Fruit fly (Drosophila melanogaster) S2 (cell line): Measurements from ENCODE around the gene CG4009.
"Not testable (repeated sequence)": the region's sequence is repeated elsewhere in the genome, so short reads cannot be mapped to it uniquely, and the experiment has no call there.

Source experiments
- CG8478 ChIP-seq: fragments of >200 bp; optimal IDR thresholded peaks from 2 replicates; lab custom pipeline; 2018
- CTCF ChIP-seq, 2 experiments: fragments of >200 bp; optimal IDR thresholded peaks; 2 replicates each; lab custom pipeline; 2018

CG4009 gene

DNA sequence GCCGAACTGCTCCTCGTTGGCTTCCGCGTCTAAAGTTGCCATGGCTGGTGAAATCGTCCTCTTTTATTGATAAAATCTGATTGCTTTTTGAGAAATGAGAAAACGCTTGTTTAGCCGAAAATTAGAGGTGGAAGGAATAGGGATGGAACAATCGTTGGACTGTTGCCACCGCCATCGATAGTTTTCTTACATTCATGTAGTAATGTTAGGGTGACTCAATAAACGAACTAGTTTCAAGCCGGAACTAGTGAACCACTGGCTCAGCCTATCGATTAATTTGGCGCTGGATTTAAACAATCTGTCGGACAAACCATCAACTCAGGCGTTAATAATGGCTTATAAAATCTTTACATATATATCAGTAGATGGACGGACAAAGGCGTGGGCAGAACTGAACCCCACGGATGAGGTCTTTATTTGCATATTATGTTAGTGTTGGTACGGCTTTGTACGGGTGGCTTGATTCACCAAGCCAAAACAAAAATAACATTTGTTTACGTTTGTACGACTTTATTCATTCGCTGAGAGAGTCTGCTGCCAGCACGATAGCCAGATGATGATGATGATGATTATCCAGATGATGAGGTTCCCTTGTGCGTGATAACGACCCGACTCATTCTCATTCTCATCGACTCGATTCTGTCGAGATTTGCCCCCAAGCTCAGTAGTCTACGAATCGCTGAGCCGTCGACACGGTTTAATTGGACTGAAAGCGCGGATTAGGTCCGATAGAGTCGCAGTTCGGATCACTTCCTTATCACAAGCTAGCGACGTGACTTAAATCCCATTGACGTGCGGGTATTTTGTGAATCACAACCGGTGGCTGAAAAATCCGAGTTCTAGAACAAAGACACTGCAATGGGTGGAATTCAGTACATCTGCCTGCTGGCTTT lies 33.4 kb downstream of the CG4009 start, which contains the start of the genes Sf3a1 and Irc:
Sf3a1 (minus strand) TSS at position 138 of the 893 bp plus-strand sequence.
Irc (plus strand) TSS at position 658 of the 893 bp plus-strand sequence.
- TF ChIP-seq CG8478 (lab: Kevin White, UChicago): no peak
- TF ChIP-seq CTCF (optimal IDR thresholded peaks at IDR 0.05; lab: Kevin White, UChicago): peak; percentile 39 to 49

DNA sequence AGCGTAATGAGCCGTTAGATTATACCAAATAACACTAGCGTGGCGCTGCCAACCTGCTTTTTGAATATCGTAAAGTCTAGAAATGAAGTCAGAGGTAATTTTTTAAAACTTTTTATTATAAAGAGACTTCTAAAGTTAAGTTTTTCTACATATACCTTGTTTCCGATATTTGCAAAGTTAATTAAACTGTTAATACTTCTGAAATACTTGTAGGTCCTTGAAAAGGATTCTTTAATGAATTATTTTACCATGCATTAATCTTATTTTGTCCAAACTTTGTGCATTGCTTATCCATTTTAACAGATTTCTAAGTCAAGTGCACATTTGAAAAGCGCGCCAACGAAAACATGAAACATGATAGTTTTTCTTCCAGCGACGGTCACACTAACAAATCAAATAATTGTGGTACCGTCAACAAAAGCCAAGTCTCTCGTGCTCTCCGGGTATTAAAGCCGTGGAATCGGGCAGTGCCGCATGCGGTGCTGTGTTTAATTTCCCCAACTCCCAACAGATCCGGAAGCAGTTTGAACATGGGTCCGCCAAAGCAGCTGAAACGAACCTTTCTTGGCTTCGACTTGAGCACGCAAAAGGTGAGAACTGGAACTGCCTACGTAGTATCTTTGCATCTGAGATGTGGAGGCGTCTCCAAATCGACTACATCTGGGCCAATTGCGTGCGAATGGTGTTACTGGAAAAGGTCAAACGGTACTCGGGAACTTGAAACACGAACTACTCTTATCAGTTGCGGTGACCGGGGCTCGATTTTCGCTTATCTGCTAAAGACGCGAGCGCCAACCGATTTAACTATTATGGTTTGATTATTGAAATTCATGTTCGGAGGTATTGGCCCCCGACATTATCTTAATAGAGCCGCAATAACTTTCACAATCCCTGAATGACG lies 39.5 kb downstream of the CG4009 start, which contains the start of the genes EMC2A and CG3534:
EMC2A (minus strand) TSS at position 13 of the 901 bp plus-strand sequence.
CG3534 (plus strand) TSS at position 388 of the 901 bp plus-strand sequence.
- no peak for TF ChIP-seq CTCF (optimal IDR thresholded peaks at IDR 0.05; lab: Kevin White, UChicago)
- TF ChIP-seq CG8478 (lab: Kevin White, UChicago): no peak

DNA sequence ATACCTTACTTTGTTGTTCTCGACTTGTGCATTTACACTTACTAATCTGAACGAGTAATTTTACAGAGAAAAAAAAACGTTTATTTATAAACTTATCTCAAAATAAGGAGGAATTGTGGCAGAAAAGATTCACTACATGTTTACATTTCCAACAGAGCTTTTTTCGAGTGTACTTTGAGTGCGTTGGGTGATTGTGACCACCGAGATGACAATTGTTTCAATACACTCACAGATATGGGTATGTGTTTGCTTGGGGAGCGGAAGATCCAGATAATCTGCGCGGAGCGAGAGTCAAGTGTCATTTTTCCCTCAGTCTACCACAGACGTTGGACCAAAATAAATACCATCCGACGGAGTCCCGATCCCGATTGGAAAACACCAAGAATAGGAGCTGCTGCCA lies 43.1 kb downstream of the CG4009 start, which contains the start of gene CG31274:
CG31274 (plus strand) TSS at position 301 of the 400 bp plus-strand sequence.
- TF ChIP-seq CTCF (optimal IDR thresholded peaks at IDR 0.05; lab: Kevin White, UChicago); CG8478 (lab: Kevin White, UChicago): not testable (repeated sequence)

DNA sequence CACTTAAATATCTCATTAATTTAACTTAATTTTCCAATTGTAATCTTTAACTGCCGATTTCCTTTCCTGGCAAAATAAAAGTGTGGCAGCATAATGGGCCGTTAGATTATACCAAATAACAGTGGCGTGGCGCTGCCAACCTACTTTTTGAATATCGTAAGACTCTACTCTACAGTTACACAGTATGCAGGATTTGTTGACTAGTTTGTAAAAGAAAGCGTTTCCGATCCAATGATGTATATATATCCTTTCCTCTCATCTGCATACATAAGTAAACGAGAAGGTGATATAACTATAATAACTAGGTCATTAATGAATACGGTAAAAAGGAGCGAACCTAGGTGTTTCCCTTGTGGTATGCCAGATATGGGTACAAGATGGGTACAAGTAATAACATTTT lies 44.1 kb downstream of the CG4009 start, which contains the start of gene EMC2B:
EMC2B (minus strand) TSS at position 98 of the 400 bp plus-strand sequence.
- TF ChIP-seq CTCF (optimal IDR thresholded peaks at IDR 0.05; lab: Kevin White, UChicago): no peak
- TF ChIP-seq CG8478 (lab: Kevin White, UChicago): no peak

DNA sequence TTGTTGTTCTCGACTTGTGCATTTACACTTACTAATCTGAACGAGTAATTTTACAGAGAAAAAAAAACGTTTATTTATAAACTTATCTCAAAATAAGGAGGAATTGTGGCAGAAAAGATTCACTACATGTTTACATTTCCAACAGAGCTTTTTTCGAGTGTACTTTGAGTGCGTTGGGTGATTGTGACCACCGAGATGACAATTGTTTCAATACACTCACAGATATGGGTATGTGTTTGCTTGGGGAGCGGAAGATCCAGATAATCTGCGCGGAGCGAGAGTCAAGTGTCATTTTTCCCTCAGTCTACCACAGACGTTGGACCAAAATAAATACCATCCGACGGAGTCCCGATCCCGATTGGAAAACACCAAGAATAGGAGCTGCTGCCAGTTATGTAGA lies 47.3 kb downstream of the CG4009 start, which contains the start of gene MESK4:
MESK4 (plus strand) TSS at position 301 of the 400 bp plus-strand sequence.
- not testable (repeated sequence) for TF ChIP-seq CG8478 (lab: Kevin White, UChicago); CTCF (optimal IDR thresholded peaks at IDR 0.05; lab: Kevin White, UChicago)

DNA sequence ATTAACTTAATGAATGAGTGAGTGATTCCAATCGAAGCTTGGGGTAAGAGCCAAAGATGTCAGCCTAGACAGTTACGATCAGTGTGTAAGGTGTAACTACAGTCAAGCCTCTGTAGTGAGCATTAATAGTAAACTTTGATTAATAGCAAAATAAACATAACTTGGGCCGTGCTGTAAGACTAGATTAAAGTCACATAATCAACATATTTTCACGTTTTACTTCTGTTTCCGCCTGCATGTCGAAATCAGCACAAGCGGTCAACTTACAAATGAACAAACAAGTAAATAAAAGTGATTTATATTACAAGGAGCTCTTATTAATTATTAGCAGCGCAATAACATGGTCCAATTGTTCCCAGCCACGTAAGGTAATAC lies 47.9 kb downstream of the CG4009 start:
- TF ChIP-seq CTCF (optimal IDR thresholded peaks at IDR 0.05; lab: Kevin White, UChicago) (no peak), CG8478 (lab: Kevin White, UChicago) (no peak)

DNA sequence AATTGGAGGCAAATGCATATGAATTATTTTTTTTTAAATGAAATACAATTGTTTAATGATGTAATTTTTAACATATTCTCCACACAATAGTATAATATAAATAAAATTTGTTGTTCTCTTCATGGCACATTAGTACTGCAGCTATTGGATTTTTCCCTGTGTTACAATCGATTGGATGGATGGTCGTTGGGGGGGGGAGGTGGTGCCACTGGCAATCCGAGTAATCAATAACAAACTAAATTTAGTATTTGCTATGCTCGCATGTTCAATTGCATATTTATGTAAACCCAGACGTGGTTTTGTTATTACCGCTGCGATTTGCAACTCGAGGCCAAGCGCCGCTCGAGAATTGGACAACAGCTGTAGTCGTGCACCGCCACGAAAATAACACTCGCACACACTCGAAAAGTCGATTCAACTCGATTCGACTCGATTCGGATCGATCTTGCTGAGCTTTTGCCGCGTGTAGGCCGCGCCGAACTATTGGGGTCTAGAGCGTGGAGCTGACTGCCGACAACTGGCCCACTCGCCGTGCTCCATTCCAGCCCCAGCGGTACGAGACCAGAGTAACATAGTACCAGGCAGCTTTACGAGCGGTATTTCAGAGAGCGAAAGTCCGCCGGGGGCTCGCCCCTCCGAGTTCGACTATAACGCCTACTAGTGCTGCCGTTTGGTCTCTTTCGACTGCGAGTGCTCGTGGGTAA lies 48.5 kb downstream of the CG4009 start, which contains the start of gene CG18622:
CG18622 (minus strand) TSS at position 513 of the 704 bp plus-strand sequence.
- TF ChIP-seq CTCF (optimal IDR thresholded peaks at IDR 0.05; lab: Kevin White, UChicago): no peak
- no peak for TF ChIP-seq CG8478 (lab: Kevin White, UChicago)

DNA sequence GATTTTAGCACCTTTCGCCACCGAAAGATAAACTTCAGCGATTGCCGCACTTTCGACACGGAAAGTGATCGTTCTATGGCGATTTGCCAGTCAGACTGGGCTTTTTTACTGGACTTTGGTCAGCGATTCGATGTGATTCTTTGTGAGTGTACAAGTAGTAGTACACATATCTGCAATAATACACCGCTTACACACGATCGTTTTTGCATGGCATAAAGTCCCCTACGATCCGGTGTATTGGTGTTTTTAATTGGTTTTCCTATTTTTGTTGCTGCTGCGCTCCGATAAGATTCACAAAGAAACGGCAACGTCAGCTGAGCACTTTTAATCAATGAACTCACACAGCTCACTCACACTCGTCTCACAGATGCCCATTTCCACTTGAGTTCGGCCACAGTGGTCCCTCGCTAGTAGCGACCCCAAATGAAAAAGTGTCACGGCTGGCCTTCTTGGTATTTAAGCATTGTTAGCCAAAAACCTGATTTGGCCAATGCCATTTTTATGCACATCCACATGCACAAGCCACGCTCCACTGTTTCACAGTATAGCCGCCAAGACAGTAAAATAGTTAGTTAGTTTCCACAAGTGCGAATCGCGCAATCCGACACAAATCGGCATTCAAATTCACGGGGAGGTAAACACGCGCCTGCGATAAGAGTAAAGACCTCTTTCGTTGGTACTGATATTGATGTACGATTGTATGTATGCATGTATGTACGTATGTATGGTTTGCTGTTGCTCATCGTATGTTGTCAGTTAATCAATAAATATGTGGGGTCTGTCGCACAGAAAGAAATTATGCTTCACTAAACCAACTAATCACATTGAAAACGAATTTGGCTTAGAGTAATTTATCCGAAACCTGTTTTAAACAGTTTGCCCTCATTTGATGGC lies 49.4 kb downstream of the CG4009 start:
- TF ChIP-seq CG8478 (lab: Kevin White, UChicago): no peak
- TF ChIP-seq CTCF (optimal IDR thresholded peaks at IDR 0.05; lab: Kevin White, UChicago): no peak

DNA sequence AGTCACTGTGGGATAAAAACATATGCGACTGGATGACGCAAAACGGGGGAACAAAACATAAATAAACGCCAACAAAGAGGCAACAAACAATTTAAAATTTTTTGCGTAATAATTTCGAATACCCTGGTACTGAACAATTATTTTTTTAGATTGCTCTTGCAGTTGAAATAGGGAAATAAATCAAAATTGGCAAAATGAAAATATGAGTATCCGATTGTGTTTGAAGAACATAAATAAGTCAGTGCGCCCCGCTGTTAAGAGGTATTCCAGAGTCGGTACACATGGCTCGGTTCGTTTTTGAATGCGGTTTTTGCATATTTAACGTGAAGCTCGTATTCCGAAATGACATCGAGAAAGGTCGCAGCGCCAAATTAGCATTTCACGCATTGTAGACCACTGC lies 50.3 kb downstream of the CG4009 start:
- TF ChIP-seq CTCF (optimal IDR thresholded peaks at IDR 0.05; lab: Kevin White, UChicago) (no peak), CG8478 (lab: Kevin White, UChicago) (no peak)

DNA sequence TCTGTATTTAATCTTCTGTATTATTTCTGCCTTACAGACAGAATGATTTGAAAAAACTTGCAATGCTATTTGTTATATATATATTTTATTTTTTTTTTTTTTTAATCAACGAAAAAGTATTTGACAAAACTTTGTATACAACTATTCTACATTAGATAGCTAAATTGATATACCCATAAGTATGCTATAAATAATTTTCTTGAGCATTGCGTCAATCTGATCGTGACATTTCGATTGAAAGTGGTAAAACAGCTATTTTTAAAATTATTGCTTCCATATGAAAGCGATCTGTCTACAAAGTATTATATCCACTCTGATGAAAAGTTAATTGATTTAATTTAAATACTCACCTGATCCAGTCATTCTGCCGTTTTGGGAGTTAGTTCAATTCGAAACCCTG lies 51.6 kb downstream of the CG4009 start:
- TF ChIP-seq CG8478 (lab: Kevin White, UChicago) (no peak), CTCF (optimal IDR thresholded peaks at IDR 0.05; lab: Kevin White, UChicago) (no peak)
